Fruit fly (Drosophila melanogaster) whole organism, pupa: Measurements from ENCODE around the gene CG2604.

Experiments
- CG10348 ChIP-seq: fragments of 200-800 bp; sonication (Bioruptor generic); IDR thresholded peaks from 2 replicates; pipeline ENCODE4 v1.3.6; 2022; ENCODE audit warnings: missing biosample characterization, missing genetic modification characterization
- CG12605 ChIP-seq: fragments of 200-800 bp; sonication (Bioruptor generic); IDR thresholded peaks from 2 replicates; pipeline ENCODE4 v1.3.6; 2022; ENCODE audit warnings: missing biosample characterization, missing genetic modification characterization
- CG9948 ChIP-seq: fragments of 200-800 bp; sonication (Bioruptor generic); optimal IDR thresholded peaks from 2 replicates; lab custom pipeline; 2018; ENCODE audit warnings: missing biosample characterization, mild to moderate bottlenecking, missing genetic modification characterization, moderate library complexity
- EcR ChIP-seq: fragments of 200-800 bp; sonication (Bioruptor generic); optimal IDR thresholded peaks from 3 replicates; lab custom pipeline; 2019; ENCODE audit warnings: missing biosample characterization, missing genetic modification characterization, mild to moderate bottlenecking, moderate library complexity, missing genetic modification reagents
- Ets98B ChIP-seq: fragments of 200-800 bp; sonication (Bioruptor generic); IDR thresholded peaks from 2 replicates; pipeline ENCODE4 v1.3.6; 2022; ENCODE audit warnings: missing biosample characterization, missing genetic modification characterization
- Pif1B ChIP-seq: fragments of 200-800 bp; sonication (Bioruptor generic); optimal IDR thresholded peaks from 3 replicates; lab custom pipeline; 2016; ENCODE audit warnings: missing biosample characterization, missing genetic modification characterization

DNA sequence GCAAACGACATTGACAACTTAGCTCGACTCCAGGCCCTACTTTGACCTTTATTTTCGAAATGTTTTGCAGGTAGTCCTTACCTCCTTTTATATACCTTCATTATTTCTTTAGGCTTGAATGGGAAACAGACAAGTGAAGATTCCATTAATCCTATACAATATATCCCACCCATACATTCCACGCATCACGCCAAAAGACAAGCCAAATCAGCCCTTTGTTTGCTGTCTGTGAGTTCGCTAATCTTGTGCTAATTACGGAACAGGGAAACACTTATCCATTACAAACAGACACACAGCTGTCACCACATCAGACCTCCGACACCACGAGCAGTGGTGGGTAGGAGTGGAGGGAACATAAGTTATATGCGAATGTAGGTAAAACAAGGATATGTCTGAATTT lies 17.6 kb upstream of the CG2604 start, which contains the start of gene CG33293:
- no peak for TF ChIP-seq CG9948 (tag; lab: Kevin White, UChicago)
- no peak for TF ChIP-seq CG10348
- no peak for TF ChIP-seq Ets98B
- TF ChIP-seq EcR (GFP tag; lab: Kevin White, UChicago): no peak
- no peak for TF ChIP-seq Pif1B (GFP tag; lab: Kevin White, UChicago)
- no peak for TF ChIP-seq CG12605
